Fruit fly (Drosophila melanogaster) whole organism: Measurements from ENCODE around the gene hale.

Experiments used
- CG8478 ChIP-seq: fragments of >200 bp; optimal IDR thresholded peaks from 2 replicates; lab custom pipeline; 2018; ENCODE audit warnings: inconsistent platforms
- Dll ChIP-seq: fragments of >200 bp; optimal IDR thresholded peaks from 2 replicates; lab custom pipeline; 2017
- EcR ChIP-seq, 2 experiments: fragments of >200 bp; optimal IDR thresholded peaks; 2 replicates each; lab custom pipeline; 2017; ENCODE audit warnings: missing biosample characterization in 2 of 2, missing genetic modification characterization in 2 of 2, missing genetic modification reagents in 2 of 2
- pan ChIP-seq: fragments of >200 bp; optimal IDR thresholded peaks from 2 replicates; lab custom pipeline; 2017
- psq ChIP-seq: fragments of >200 bp; optimal IDR thresholded peaks from 2 replicates; lab custom pipeline; 2017
- usp ChIP-seq: fragments of >200 bp; optimal IDR thresholded peaks from 2 replicates; lab custom pipeline; 2017; ENCODE audit warnings: missing biosample characterization, missing genetic modification characterization, mixed read lengths

Gene hale

dm6 chr3L:19994015-19994414 is 8.3 kb upstream of the hale start:
- TF ChIP-seq usp (GFP tag; lab: Kevin White, UChicago) (no peak), Dll (lab: Kevin White, UChicago) (no peak), psq (lab: Kevin White, UChicago) (no peak), pan (lab: Kevin White, UChicago) (no peak), EcR (GFP tag; optimal IDR thresholded peaks at IDR 0.05; lab: Kevin White, UChicago) (no peak)

- TF ChIP-seq psq (lab: Kevin White, UChicago) (no peak), CG8478 (lab: Kevin White, UChicago) (no peak), EcR (GFP tag; optimal IDR thresholded peaks at IDR 0.05; lab: Kevin White, UChicago) (no peak), Dll (lab: Kevin White, UChicago) (no peak), pan (lab: Kevin White, UChicago) (no peak), usp (GFP tag; lab: Kevin White, UChicago) (no peak)
Observed at dm6 chr3L:19991714-19992231, 6.1 kb upstream of the hale start, which contains the start of the genes CG7646 and Nca. CG7646 (plus strand) TSS chr3L:19991887. Nca (plus strand) TSS chr3L:19991887.

dm6 chr3L:19991120-19991519 is 5.5 kb upstream of the hale start, which contains the start of gene fln:
fln (minus strand) TSS chr3L:19991220.
- TF ChIP-seq EcR (GFP tag; optimal IDR thresholded peaks at IDR 0.05; lab: Kevin White, UChicago) (no peak), CG8478 (lab: Kevin White, UChicago) (no peak), pan (lab: Kevin White, UChicago) (no peak), Dll (lab: Kevin White, UChicago) (no peak), usp (GFP tag; lab: Kevin White, UChicago) (no peak), psq (lab: Kevin White, UChicago) (no peak)

dm6 chr3L:19988891-19989290 is 3.2 kb upstream of the hale start, which contains the start of gene Csas:
Csas (minus strand) TSS chr3L:19988991.
- TF ChIP-seq EcR (GFP tag; optimal IDR thresholded peaks at IDR 0.05; lab: Kevin White, UChicago) (no peak), pan (lab: Kevin White, UChicago) (no peak), Dll (lab: Kevin White, UChicago) (no peak), CG8478 (lab: Kevin White, UChicago) (no peak), usp (GFP tag; lab: Kevin White, UChicago) (no peak), psq (lab: Kevin White, UChicago) (no peak)

dm6 chr3L:19981385-19981784 is 4.3 kb downstream of the hale start, which contains the start of gene CG17732:
CG17732 (plus strand) TSS chr3L:19981685.
- no peak for TF ChIP-seq pan (lab: Kevin White, UChicago)

dm6 chr3L:19979592-19979991 is 6.1 kb downstream of the hale start, which contains the start of gene CG14182:
CG14182 (minus strand) TSS chr3L:19979812.
- no peak for TF ChIP-seq pan (lab: Kevin White, UChicago)
- no peak for TF ChIP-seq CG8478 (lab: Kevin White, UChicago)
- no peak for TF ChIP-seq psq (lab: Kevin White, UChicago)
- no peak for TF ChIP-seq usp (GFP tag; lab: Kevin White, UChicago)
- TF ChIP-seq Dll (lab: Kevin White, UChicago): no peak
- no peak for TF ChIP-seq EcR (GFP tag; optimal IDR thresholded peaks at IDR 0.05; lab: Kevin White, UChicago)

dm6 chr3L:19978088-19978487 is 7.6 kb downstream of the hale start:
- no peak for TF ChIP-seq EcR (GFP tag; optimal IDR thresholded peaks at IDR 0.05; lab: Kevin White, UChicago)
- TF ChIP-seq pan (lab: Kevin White, UChicago): no peak

dm6 chr3L:19968725-19969598 is 16.7 kb downstream of the hale start:
- TF ChIP-seq Dll (lab: Kevin White, UChicago) (no peak), usp (GFP tag; lab: Kevin White, UChicago) (no peak), CG8478 (lab: Kevin White, UChicago) (no peak), EcR (GFP tag; optimal IDR thresholded peaks at IDR 0.05; lab: Kevin White, UChicago) (no peak), pan (lab: Kevin White, UChicago) (no peak), psq (lab: Kevin White, UChicago) (no peak)

- TF ChIP-seq pan (lab: Kevin White, UChicago) (no peak), psq (lab: Kevin White, UChicago) (no peak), EcR (GFP tag; optimal IDR thresholded peaks at IDR 0.05; lab: Kevin White, UChicago) (no peak), Dll (lab: Kevin White, UChicago) (no peak), usp (GFP tag; lab: Kevin White, UChicago) (no peak)
Observed at dm6 chr3L:19961805-19962204, 23.9 kb downstream of the hale start.

dm6 chr3L:19955699-19956098 is 30.0 kb downstream of the hale start, which contains the start of gene CG42263:
CG42263 (minus strand) TSS chr3L:19955799.
- TF ChIP-seq CG8478 (lab: Kevin White, UChicago) (no peak), psq (lab: Kevin White, UChicago) (no peak), pan (lab: Kevin White, UChicago) (no peak), EcR (GFP tag; optimal IDR thresholded peaks at IDR 0.05; lab: Kevin White, UChicago) (no peak), usp (GFP tag; lab: Kevin White, UChicago) (no peak), Dll (lab: Kevin White, UChicago) (no peak)

- TF ChIP-seq CG8478 (lab: Kevin White, UChicago) (no peak), Dll (lab: Kevin White, UChicago) (no peak), EcR (GFP tag; optimal IDR thresholded peaks at IDR 0.05; lab: Kevin White, UChicago) (no peak), psq (lab: Kevin White, UChicago) (no peak), pan (lab: Kevin White, UChicago) (no peak), usp (GFP tag; lab: Kevin White, UChicago) (no peak)
Observed at dm6 chr3L:19954426-19954825, 31.2 kb downstream of the hale start, which contains the start of gene CG42654. CG42654 (minus strand) TSS chr3L:19954526.
